Worm (Caenorhabditis elegans) whole organism, L1 larva: ENCODE results near the gene Y55F3BR.2.

Experiments
- C04F5.9 ChIP-seq: sonication (generic microtip); optimal IDR thresholded peaks from 2 replicates; lab custom pipeline; 2016; ENCODE audit warnings: missing genetic modification characterization, missing compliant biosample characterization
- C16A3.4 ChIP-seq: fragments of 150-350 bp; optimal IDR thresholded peaks from 2 replicates; lab custom pipeline; 2014; ENCODE audit warnings: missing biosample characterization, missing genetic modification characterization
- Y116A8C.19 ChIP-seq: sonication (generic microtip); optimal IDR thresholded peaks from 2 replicates; lab custom pipeline; 2016; ENCODE audit warnings: missing compliant biosample characterization, missing genetic modification characterization, borderline replicate concordance
- aha-1 ChIP-seq: fragments of 150-350 bp; optimal IDR thresholded peaks from 2 replicates; lab custom pipeline; 2014; ENCODE audit warnings: missing biosample characterization, missing genetic modification characterization
- alr-1 ChIP-seq: fragments of 200-800 bp; sonication (Bioruptor generic); optimal IDR thresholded peaks from 2 replicates; lab custom pipeline; 2018; ENCODE audit warnings: borderline replicate concordance, mild to moderate bottlenecking, missing genetic modification characterization, missing compliant biosample characterization
- ama-1 ChIP-seq: fragments of 150-350 bp; optimal IDR thresholded peaks from 2 replicates; lab custom pipeline; 2014
- blmp-1 ChIP-seq: fragments of 150-350 bp; optimal IDR thresholded peaks from 2 replicates; lab custom pipeline; 2014; ENCODE audit warnings: missing biosample characterization, missing genetic modification characterization
- ceh-63 ChIP-seq: fragments of 200-800 bp; sonication (Bioruptor generic); optimal IDR thresholded peaks from 2 replicates; lab custom pipeline; 2018; ENCODE audit warnings: mild to moderate bottlenecking, missing genetic modification characterization, missing compliant biosample characterization
- ceh-90 ChIP-seq: sonication (generic microtip); optimal IDR thresholded peaks from 2 replicates; lab custom pipeline; 2016; ENCODE audit warnings: missing genetic modification characterization, missing compliant biosample characterization
- dsc-1 ChIP-seq: sonication (generic microtip); optimal IDR thresholded peaks from 2 replicates; lab custom pipeline; 2016; ENCODE audit warnings: mild to moderate bottlenecking, missing genetic modification characterization, missing compliant biosample characterization
- efl-3 ChIP-seq: fragments of 200-800 bp; sonication (Bioruptor generic); optimal IDR thresholded peaks from 2 replicates; lab custom pipeline; 2018; ENCODE audit warnings: mild to moderate bottlenecking, missing genetic modification characterization, missing compliant biosample characterization
- elt-2 ChIP-seq: sonication (generic microtip); optimal IDR thresholded peaks from 2 replicates; lab custom pipeline; 2016; ENCODE audit warnings: missing genetic modification characterization, mild to moderate bottlenecking, inconsistent platforms, missing compliant biosample characterization, missing genetic modification reagents
- elt-3 ChIP-seq, 6 experiments: fragments of 150-350 bp in 1 of 6; sonication (generic microtip); optimal IDR thresholded peaks; 2 replicates each; lab custom pipeline; 2017 to 2018; ENCODE audit warnings: missing biosample characterization in 6 of 6, missing genetic modification characterization in 6 of 6, inconsistent platforms in 1 of 6
- fkh-10 ChIP-seq: sonication (generic microtip); optimal IDR thresholded peaks from 2 replicates; lab custom pipeline; 2017; ENCODE audit warnings: missing biosample characterization, missing genetic modification reagents, missing genetic modification characterization
- fkh-8 ChIP-seq: sonication (generic microtip); optimal IDR thresholded peaks from 2 replicates; lab custom pipeline; 2016; ENCODE audit warnings: mild to moderate bottlenecking, missing genetic modification characterization, missing compliant biosample characterization
- fos-1 ChIP-seq: fragments of 150-350 bp; optimal IDR thresholded peaks from 2 replicates; lab custom pipeline; 2014; ENCODE audit warnings: missing biosample characterization, missing genetic modification characterization
- hlh-17 ChIP-seq: fragments of 200-800 bp; sonication (Bioruptor generic); optimal IDR thresholded peaks from 2 replicates; lab custom pipeline; 2018; ENCODE audit warnings: missing genetic modification characterization, mild to moderate bottlenecking, missing compliant biosample characterization, moderate library complexity, borderline replicate concordance
- hlh-4 ChIP-seq: sonication (generic microtip); optimal IDR thresholded peaks from 2 replicates; lab custom pipeline; 2016; ENCODE audit warnings: mild to moderate bottlenecking, missing genetic modification characterization, missing compliant biosample characterization
- irx-1 ChIP-seq: sonication (generic microtip); optimal IDR thresholded peaks from 2 replicates; lab custom pipeline; 2016; ENCODE audit warnings: missing genetic modification characterization, missing compliant biosample characterization
- isw-1 ChIP-seq: fragments of 200-800 bp; sonication (Bioruptor generic); IDR thresholded peaks from 2 replicates; pipeline ENCODE4 v1.3.6; 2022; ENCODE audit warnings: missing genetic modification characterization, missing compliant biosample characterization
- jun-1 ChIP-seq: fragments of 150-350 bp; optimal IDR thresholded peaks from 2 replicates; lab custom pipeline; 2014; ENCODE audit warnings: missing biosample characterization, missing genetic modification reagents, missing genetic modification characterization
- lin-15B ChIP-seq: fragments of 150-350 bp; sonication (generic microtip); optimal IDR thresholded peaks from 3 replicates; lab custom pipeline; 2014; ENCODE audit warnings: missing biosample characterization, missing genetic modification characterization
- lin-39 ChIP-seq: fragments of 150-350 bp; optimal IDR thresholded peaks from 2 replicates; lab custom pipeline; 2014; ENCODE audit warnings: missing biosample characterization, missing genetic modification reagents, missing genetic modification characterization
- lsy-2 ChIP-seq, 2 experiments: fragments of 150-350 bp; optimal IDR thresholded peaks; 2 replicates each; lab custom pipeline; 2014; ENCODE audit warnings: missing biosample characterization in 2 of 2, missing genetic modification characterization in 2 of 2
- mab-9 ChIP-seq: fragments of 200-800 bp; sonication (Bioruptor generic); IDR thresholded peaks from 2 replicates; pipeline ENCODE4 v1.3.6; 2022; ENCODE audit warnings: missing genetic modification reagents, missing genetic modification characterization, missing compliant biosample characterization
- mdl-1 ChIP-seq, 2 experiments: fragments of 150-350 bp; optimal IDR thresholded peaks; 2 replicates each; lab custom pipeline; 2014 to 2017; ENCODE audit warnings: missing biosample characterization in 2 of 2, missing genetic modification characterization in 2 of 2, inconsistent platforms in 1 of 2
- mef-2 ChIP-seq: fragments of 150-350 bp; optimal IDR thresholded peaks from 2 replicates; lab custom pipeline; 2014; ENCODE audit warnings: missing biosample characterization, missing genetic modification characterization
- mep-1 ChIP-seq: fragments of 150-350 bp; optimal IDR thresholded peaks from 2 replicates; lab custom pipeline; 2014; ENCODE audit warnings: missing biosample characterization, missing genetic modification characterization
- nhr-11 ChIP-seq: fragments of 150-350 bp; optimal IDR thresholded peaks from 2 replicates; lab custom pipeline; 2014; ENCODE audit warnings: missing biosample characterization, missing genetic modification characterization
- nhr-12 ChIP-seq: sonication (generic microtip); optimal IDR thresholded peaks from 2 replicates; lab custom pipeline; 2017; ENCODE audit warnings: missing biosample characterization, missing genetic modification characterization
- nhr-19 ChIP-seq: fragments of 200-800 bp; sonication (Bioruptor generic); conservative IDR thresholded peaks from 2 replicates; pipeline ENCODE4 v1.3.6; 2022; ENCODE audit warnings: missing genetic modification characterization, missing compliant biosample characterization
- nhr-237 ChIP-seq: fragments of 150-350 bp; optimal IDR thresholded peaks from 2 replicates; lab custom pipeline; 2014; ENCODE audit warnings: missing biosample characterization, missing genetic modification characterization
- nhr-28 ChIP-seq: fragments of 150-350 bp; optimal IDR thresholded peaks from 2 replicates; lab custom pipeline; 2014; ENCODE audit warnings: missing biosample characterization, missing genetic modification characterization
- nhr-47 ChIP-seq: sonication (generic microtip); optimal IDR thresholded peaks from 2 replicates; lab custom pipeline; 2016; ENCODE audit warnings: mild to moderate bottlenecking, missing genetic modification characterization, moderate library complexity, missing compliant biosample characterization
- nhr-71 ChIP-seq: sonication (generic microtip); optimal IDR thresholded peaks from 2 replicates; lab custom pipeline; 2016; ENCODE audit warnings: mild to moderate bottlenecking, missing genetic modification characterization, moderate library complexity, missing compliant biosample characterization
- nhr-85 ChIP-seq: sonication (generic microtip); peaks from one replicate; lab custom pipeline; 2016; ENCODE audit warnings: missing genetic modification characterization, inconsistent platforms, missing compliant biosample characterization
- pag-3 ChIP-seq: sonication (generic microtip); optimal IDR thresholded peaks from 2 replicates; lab custom pipeline; 2017; ENCODE audit warnings: missing genetic modification characterization, mild to moderate bottlenecking, missing compliant biosample characterization, antibody characterized with exemption, borderline replicate concordance; ENCODE audit not compliant: insufficient read depth
- pax-3 ChIP-seq: fragments of 200-800 bp; sonication (Bioruptor generic); optimal IDR thresholded peaks from 2 replicates; lab custom pipeline; 2018; ENCODE audit warnings: mild to moderate bottlenecking, missing genetic modification characterization, moderate library complexity, missing compliant biosample characterization
- pqm-1 ChIP-seq: sonication (generic microtip); optimal IDR thresholded peaks from 3 replicates; lab custom pipeline; 2017; ENCODE audit warnings: missing biosample characterization, missing genetic modification characterization
- rnt-1 ChIP-seq: sonication (generic microtip); optimal IDR thresholded peaks from 2 replicates; lab custom pipeline; 2016; ENCODE audit warnings: mild to moderate bottlenecking, missing genetic modification characterization, moderate library complexity, missing compliant biosample characterization
- snu-23 ChIP-seq: sonication (generic microtip); optimal IDR thresholded peaks from 2 replicates; lab custom pipeline; 2016; ENCODE audit warnings: missing genetic modification characterization, missing compliant biosample characterization
- sox-4 ChIP-seq: sonication (generic microtip); optimal IDR thresholded peaks from 2 replicates; lab custom pipeline; 2016; ENCODE audit warnings: missing genetic modification characterization, missing compliant biosample characterization
- sptf-1 ChIP-seq: fragments of 150-350 bp; optimal IDR thresholded peaks from 2 replicates; lab custom pipeline; 2014; ENCODE audit warnings: missing biosample characterization, missing genetic modification characterization
- swsn-7 ChIP-seq: sonication (generic microtip); optimal IDR thresholded peaks from 2 replicates; lab custom pipeline; 2016; ENCODE audit warnings: missing genetic modification characterization, missing compliant biosample characterization
- tbx-2 ChIP-seq: sonication (generic microtip); optimal IDR thresholded peaks from 2 replicates; lab custom pipeline; 2016; ENCODE audit warnings: missing genetic modification characterization, missing compliant biosample characterization
- tlp-1 ChIP-seq: fragments of 150-350 bp; optimal IDR thresholded peaks from 2 replicates; lab custom pipeline; 2014; ENCODE audit warnings: missing biosample characterization, missing genetic modification characterization
- unc-30 ChIP-seq: sonication (generic microtip); optimal IDR thresholded peaks from 2 replicates; lab custom pipeline; 2017; ENCODE audit warnings: missing biosample characterization, missing genetic modification characterization
- unc-62 ChIP-seq: fragments of 150-350 bp; optimal IDR thresholded peaks from 2 replicates; lab custom pipeline; 2014; ENCODE audit warnings: missing biosample characterization, missing genetic modification reagents, missing genetic modification characterization
- vab-15 ChIP-seq: sonication (generic microtip); optimal IDR thresholded peaks from 2 replicates; lab custom pipeline; 2017; ENCODE audit warnings: missing genotype, mild to moderate bottlenecking, missing genetic modification characterization, missing compliant biosample characterization
- xbp-1 ChIP-seq: sonication (generic microtip); optimal IDR thresholded peaks from 2 replicates; lab custom pipeline; 2016; ENCODE audit warnings: missing genetic modification characterization, missing compliant biosample characterization
- ztf-11 ChIP-seq, 2 experiments: sonication (generic microtip); optimal IDR thresholded peaks; 2 replicates each; lab custom pipeline; 2016 to 2017; ENCODE audit warnings: missing genetic modification characterization in 2 of 2, missing biosample characterization in 1 of 2, missing compliant biosample characterization in 1 of 2

Gene Y55F3BR.2

ce11 chrIV:826145-826544 lies 32.6 kb upstream of the Y55F3BR.2 start:
- TF ChIP-seq unc-30 (tag; lab: Kevin White, UChicago) (no peak), mep-1 (tag; lab: Kevin White, UChicago) (no peak), blmp-1 (tag; lab: Kevin White, UChicago) (peak; percentile 88), nhr-28 (tag; lab: Kevin White, UChicago) (no peak), elt-3 (tag; optimal IDR thresholded peaks at IDR 0.05; lab: Kevin White, UChicago) (peak in 1 of 6 experiments; percentile 44), hlh-17 (GFP tag; lab: Kevin White, UChicago) (no peak)

ce11 chrIV:828427-828826 lies 30.3 kb upstream of the Y55F3BR.2 start:
- no peak for TF ChIP-seq nhr-12 (tag; lab: Kevin White, UChicago)
- no peak for TF ChIP-seq mef-2 (tag; lab: Kevin White, UChicago)
- TF ChIP-seq nhr-19 (GFP tag; lab: Robert Waterston, UW) = no peak; the same call in 1 of the 2 replicates
- peak; percentile 77 for TF ChIP-seq swsn-7 (tag; lab: Kevin White, UChicago)
- peak; percentile 90 for TF ChIP-seq aha-1 (tag; lab: Kevin White, UChicago)
- peak; percentile 69 for TF ChIP-seq dsc-1
- peak; percentile 49 for TF ChIP-seq nhr-85 (tag; lab: Kevin White, UChicago)
- no peak for TF ChIP-seq mab-9 (GFP tag; lab: Robert Waterston, UW)
- peak; percentile 27 for TF ChIP-seq ama-1 (lab: Kevin White, UChicago)
- peak; percentile 17 for TF ChIP-seq C04F5.9 (tag; lab: Kevin White, UChicago)
- peak; percentile 43 for TF ChIP-seq irx-1
- TF ChIP-seq Y116A8C.19 (tag; lab: Kevin White, UChicago) = no peak
- TF ChIP-seq hlh-17 (GFP tag; lab: Kevin White, UChicago) = no peak
- peak; percentile 80 for TF ChIP-seq nhr-47
- TF ChIP-seq unc-62 (GFP tag; lab: Kevin White, UChicago) = no peak
- TF ChIP-seq tbx-2 (tag; lab: Kevin White, UChicago) = peak; percentile 73
- no peak for TF ChIP-seq nhr-11 (tag; lab: Kevin White, UChicago)
- TF ChIP-seq elt-2 (tag; lab: Kevin White, UChicago) = no peak
- peak; percentile 45 for TF ChIP-seq sox-4
- peak; percentile 81 to 88 for TF ChIP-seq lsy-2 (tag; optimal IDR thresholded peaks at IDR 0.05; lab: Kevin White, UChicago)
- TF ChIP-seq mep-1 (tag; lab: Kevin White, UChicago) = peak; percentile 86
- no peak for TF ChIP-seq ztf-11 (tag; optimal IDR thresholded peaks at IDR 0.05; lab: Kevin White, UChicago)
- TF ChIP-seq alr-1 (tag; lab: Kevin White, UChicago) = no peak
- TF ChIP-seq lin-39 (tag; lab: Kevin White, UChicago) = peak; percentile 5
- TF ChIP-seq pqm-1 (tag; lab: Kevin White, UChicago) = no peak
- TF ChIP-seq unc-30 (tag; lab: Kevin White, UChicago) = no peak
- TF ChIP-seq fos-1 (tag; lab: Kevin White, UChicago) = peak; percentile 78
- no peak for TF ChIP-seq rnt-1 (tag; lab: Kevin White, UChicago)
- no peak for TF ChIP-seq nhr-237 (tag; lab: Kevin White, UChicago)
- TF ChIP-seq jun-1 = peak; percentile 9
- TF ChIP-seq pag-3 (tag; lab: Kevin White, UChicago) = peak; percentile 32
- peak; percentile 72 for TF ChIP-seq C16A3.4 (tag; lab: Kevin White, UChicago)
- peak; percentile 88 for TF ChIP-seq lin-15B
- TF ChIP-seq snu-23 (GFP tag; lab: Kevin White, UChicago) = peak; percentile 84
- no peak for TF ChIP-seq ceh-90 (tag; lab: Kevin White, UChicago)
- peak; percentile 59 for TF ChIP-seq xbp-1 (tag; lab: Kevin White, UChicago)
- no peak for TF ChIP-seq vab-15 (tag; lab: Kevin White, UChicago)
- TF ChIP-seq hlh-4 (tag; lab: Kevin White, UChicago) = no peak
- TF ChIP-seq mdl-1 (tag; optimal IDR thresholded peaks at IDR 0.05; lab: Kevin White, UChicago) = peak in 1 of 2 experiments; percentile 3
- peak; percentile 50 for TF ChIP-seq fkh-10 (GFP tag; lab: Kevin White, UChicago)
- TF ChIP-seq fkh-8 = peak; percentile 84
- peak; percentile 85 for TF ChIP-seq nhr-71 (tag; lab: Kevin White, UChicago)
- no peak for TF ChIP-seq tlp-1 (tag; lab: Kevin White, UChicago)
- no peak for TF ChIP-seq elt-3 (tag; optimal IDR thresholded peaks at IDR 0.05; lab: Kevin White, UChicago)
- no peak for TF ChIP-seq ceh-63
- no peak for TF ChIP-seq sptf-1 (tag; lab: Kevin White, UChicago)
- TF ChIP-seq isw-1 (GFP tag; lab: Robert Waterston, UW) = peak; percentile 60
- TF ChIP-seq pax-3 (tag; lab: Kevin White, UChicago) = no peak
- TF ChIP-seq efl-3 = no peak
